Worm (Caenorhabditis elegans) whole organism, L1 larva: Measurements from ENCODE around the gene hdl-1.

Experiments
- aly-2 ChIP-seq: fragments of 150-350 bp; optimal IDR thresholded peaks from 2 replicates; lab custom pipeline; 2014; ENCODE audit warnings: missing biosample characterization, missing genetic modification characterization
- ama-1 ChIP-seq: fragments of 150-350 bp; optimal IDR thresholded peaks from 2 replicates; lab custom pipeline; 2014
- ces-1 ChIP-seq: fragments of 150-350 bp; optimal IDR thresholded peaks from 2 replicates; lab custom pipeline; 2014; ENCODE audit warnings: missing biosample characterization, missing genetic modification reagents, missing genetic modification characterization
- lin-15B ChIP-seq: fragments of 150-350 bp; sonication (generic microtip); optimal IDR thresholded peaks from 3 replicates; lab custom pipeline; 2014; ENCODE audit warnings: missing biosample characterization, missing genetic modification characterization
- lsy-2 ChIP-seq, 2 experiments: fragments of 150-350 bp; optimal IDR thresholded peaks; 2 replicates each; lab custom pipeline; 2014; ENCODE audit warnings: missing biosample characterization in 2 of 2, missing genetic modification characterization in 2 of 2
- mdl-1 ChIP-seq, 2 experiments: fragments of 150-350 bp; optimal IDR thresholded peaks; 2 replicates each; lab custom pipeline; 2014 to 2017; ENCODE audit warnings: missing biosample characterization in 2 of 2, missing genetic modification characterization in 2 of 2, inconsistent platforms in 1 of 2
- mef-2 ChIP-seq: fragments of 150-350 bp; optimal IDR thresholded peaks from 2 replicates; lab custom pipeline; 2014; ENCODE audit warnings: missing biosample characterization, missing genetic modification characterization
- nhr-11 ChIP-seq: fragments of 150-350 bp; optimal IDR thresholded peaks from 2 replicates; lab custom pipeline; 2014; ENCODE audit warnings: missing biosample characterization, missing genetic modification characterization
- nhr-28 ChIP-seq: fragments of 150-350 bp; optimal IDR thresholded peaks from 2 replicates; lab custom pipeline; 2014; ENCODE audit warnings: missing biosample characterization, missing genetic modification characterization
- unc-62 ChIP-seq: fragments of 150-350 bp; optimal IDR thresholded peaks from 2 replicates; lab custom pipeline; 2014; ENCODE audit warnings: missing biosample characterization, missing genetic modification reagents, missing genetic modification characterization
- unc-98 ChIP-seq: fragments of 200-800 bp; sonication (Bioruptor generic); IDR thresholded peaks from 2 replicates; pipeline ENCODE4 v1.3.6; 2022; ENCODE audit warnings: missing genetic modification characterization, missing compliant biosample characterization

DNA sequence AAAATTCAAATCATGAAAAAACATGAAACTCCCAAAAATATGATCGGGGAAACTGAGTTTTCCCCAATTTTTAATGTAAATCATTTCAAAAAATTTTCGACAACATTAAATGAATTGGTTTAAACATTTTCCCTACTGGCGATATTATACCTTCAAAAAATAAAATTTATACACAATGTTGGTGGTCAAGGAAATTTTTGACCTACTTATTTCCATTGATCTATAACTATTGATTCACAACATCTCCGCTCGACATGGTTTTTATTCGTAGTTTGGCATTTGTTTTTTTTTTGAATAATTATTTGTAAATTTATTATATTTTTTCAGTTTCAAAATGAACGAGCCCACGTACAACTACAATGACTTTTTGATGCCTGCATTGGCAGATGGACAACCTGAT, 653 bp upstream of the hdl-1 start, which contains the start of gene tbx-36:
- TF ChIP-seq aly-2: no peak
- TF ChIP-seq ces-1: no peak
- no peak for TF ChIP-seq unc-62 (GFP tag; lab: Kevin White, UChicago)
- TF ChIP-seq nhr-28: no peak
- TF ChIP-seq unc-98 (GFP tag; lab: Robert Waterston, UW): no peak
- TF ChIP-seq lin-15B (tag; lab: Kevin White, UChicago): no peak
- no peak for TF ChIP-seq ama-1 (lab: Kevin White, UChicago)
- no peak for TF ChIP-seq lsy-2 (tag; optimal IDR thresholded peaks at IDR 0.05; lab: Kevin White, UChicago)
- no peak for TF ChIP-seq mdl-1 (tag; optimal IDR thresholded peaks at IDR 0.05; lab: Kevin White, UChicago)
- TF ChIP-seq nhr-11 (tag; lab: Kevin White, UChicago): no peak
- no peak for TF ChIP-seq mef-2 (tag; lab: Kevin White, UChicago)
